Worm (Caenorhabditis elegans) whole organism, young adult: ENCODE data around the gene F52E10.2.
A peak's percentile ranks its signal among the peaks of the same experiment; 100 is the strongest.
"Not testable (repeated sequence)": the region's sequence is repeated elsewhere in the genome, so short reads cannot be mapped to it uniquely, and the experiment has no call there.

ENCODE experiments used
- B0261.1 ChIP-seq: sonication (generic microtip); optimal IDR thresholded peaks from 2 replicates; lab custom pipeline; 2016; ENCODE audit warnings: mild to moderate bottlenecking, missing genetic modification characterization, moderate library complexity, missing compliant biosample characterization
- B0336.3 ChIP-seq: fragments of 200-800 bp; sonication (Bioruptor generic); IDR thresholded peaks from 2 replicates; pipeline ENCODE4 v1.3.6; 2022; ENCODE audit warnings: missing genetic modification characterization, missing compliant biosample characterization
- C06A6.2 ChIP-seq: fragments of 200-800 bp; sonication (Bioruptor generic); conservative IDR thresholded peaks from 2 replicates; pipeline ENCODE4 v1.3.6; 2022; ENCODE audit warnings: missing genetic modification characterization, missing compliant biosample characterization
- F52B5.7 ChIP-seq: sonication (generic microtip); optimal IDR thresholded peaks from 2 replicates; lab custom pipeline; 2016; ENCODE audit warnings: mild to moderate bottlenecking, missing genetic modification characterization, missing compliant biosample characterization
- F57C9.4 ChIP-seq: sonication (generic microtip); optimal IDR thresholded peaks from 2 replicates; lab custom pipeline; 2017; ENCODE audit warnings: mild to moderate bottlenecking, missing genetic modification characterization, missing compliant biosample characterization
- T07F8.4 ChIP-seq: sonication (generic microtip); optimal IDR thresholded peaks from 2 replicates; lab custom pipeline; 2016; ENCODE audit warnings: mild to moderate bottlenecking, missing genetic modification characterization, moderate library complexity, missing compliant biosample characterization
- T26A5.8 ChIP-seq: sonication (generic microtip); optimal IDR thresholded peaks from 2 replicates; lab custom pipeline; 2016; ENCODE audit warnings: missing genetic modification characterization, missing compliant biosample characterization
- atf-7 ChIP-seq: sonication (generic microtip); optimal IDR thresholded peaks from 2 replicates; lab custom pipeline; 2017; ENCODE audit warnings: mild to moderate bottlenecking, missing genetic modification characterization, missing compliant biosample characterization
- athp-1 ChIP-seq: sonication (generic microtip); optimal IDR thresholded peaks from 2 replicates; lab custom pipeline; 2017; ENCODE audit warnings: mild to moderate bottlenecking, missing genetic modification characterization, missing compliant biosample characterization
- attf-5 ChIP-seq: fragments of 200-800 bp; sonication (Bioruptor generic); optimal IDR thresholded peaks from 2 replicates; lab custom pipeline; 2018; ENCODE audit warnings: mild to moderate bottlenecking, missing genetic modification characterization, missing compliant biosample characterization
- bed-1 ChIP-seq: fragments of 200-800 bp; sonication (Bioruptor generic); IDR thresholded peaks from 2 replicates; pipeline ENCODE4 v1.3.6; 2022; ENCODE audit warnings: missing genetic modification reagents, missing genetic modification characterization, missing compliant biosample characterization
- bed-2 ChIP-seq: fragments of 200-800 bp; sonication (Bioruptor generic); IDR thresholded peaks from 2 replicates; pipeline ENCODE4 v1.3.6; 2022; ENCODE audit warnings: missing genetic modification reagents, missing genetic modification characterization, missing compliant biosample characterization
- cebp-1 ChIP-seq, 2 experiments: fragments of 200-800 bp in 1 of 2; sonication (Bioruptor generic) in 1 of 2; sonication (generic microtip) in 1 of 2; IDR thresholded peaks in 1 of 2; optimal IDR thresholded peaks in 1 of 2; 2 replicates each; pipeline versions ENCODE4 v1.3.6 to Lab custom; 2017 to 2022; ENCODE audit warnings: missing compliant biosample characterization in 2 of 2, missing genetic modification characterization in 2 of 2, mild to moderate bottlenecking in 1 of 2, missing genetic modification reagents in 1 of 2, moderate library complexity in 1 of 2
- die-1 ChIP-seq: sonication (generic microtip); optimal IDR thresholded peaks from 2 replicates; lab custom pipeline; 2016; ENCODE audit warnings: missing genotype, mild to moderate bottlenecking, missing genetic modification characterization, missing compliant biosample characterization
- dox-1 ChIP-seq: fragments of 200-800 bp; sonication (Bioruptor generic); IDR thresholded peaks from 2 replicates; pipeline ENCODE4 v1.3.6; 2022; ENCODE audit warnings: missing genetic modification reagents, missing genetic modification characterization, missing compliant biosample characterization
- dpl-1 ChIP-seq: fragments of 150-350 bp; optimal IDR thresholded peaks from 2 replicates; lab custom pipeline; 2014; ENCODE audit warnings: missing biosample characterization, missing genetic modification reagents, missing genetic modification characterization
- hlh-12 ChIP-seq: sonication (generic microtip); optimal IDR thresholded peaks from 2 replicates; lab custom pipeline; 2016; ENCODE audit warnings: missing genetic modification characterization, missing compliant biosample characterization
- hlh-26 ChIP-seq: fragments of 200-800 bp; sonication (Bioruptor generic); conservative IDR thresholded peaks from 2 replicates; pipeline ENCODE4 v1.3.6; 2022; ENCODE audit warnings: missing genetic modification reagents, missing genetic modification characterization, missing compliant biosample characterization
- hmg-1.2 ChIP-seq: fragments of 200-800 bp; sonication (Bioruptor generic); IDR thresholded peaks from 2 replicates; pipeline ENCODE4 v1.3.6; 2022; ENCODE audit warnings: missing genetic modification reagents, missing genetic modification characterization, missing compliant biosample characterization
- hmg-20 ChIP-seq: fragments of 200-800 bp; sonication (Bioruptor generic); IDR thresholded peaks from 2 replicates; pipeline ENCODE4 v1.3.6; 2022; ENCODE audit warnings: missing genetic modification reagents, missing genetic modification characterization, missing compliant biosample characterization
- let-526 ChIP-seq: fragments of 200-800 bp; sonication (Bioruptor generic); IDR thresholded peaks from 2 replicates; pipeline ENCODE4 v1.3.6; 2022; ENCODE audit warnings: missing genetic modification reagents, missing genetic modification characterization, missing compliant biosample characterization
- lin-26 ChIP-seq: fragments of 200-800 bp; sonication (Bioruptor generic); IDR thresholded peaks from 2 replicates; pipeline ENCODE4 v1.3.6; 2022; ENCODE audit warnings: missing genetic modification reagents, missing genetic modification characterization, missing compliant biosample characterization
- lin-35 ChIP-seq, 3 experiments: fragments of 150-350 bp in 2 of 3; sonication (generic microtip) in 1 of 3; optimal IDR thresholded peaks; 2 replicates each; lab custom pipeline; 2014 to 2018; ENCODE audit warnings: missing biosample characterization in 3 of 3, missing genetic modification characterization in 3 of 3, missing genetic modification reagents in 3 of 3
- lin-54 ChIP-seq: fragments of 200-800 bp; sonication (Bioruptor generic); optimal IDR thresholded peaks from 2 replicates; lab custom pipeline; 2018; ENCODE audit warnings: mild to moderate bottlenecking, missing genetic modification characterization, missing compliant biosample characterization
- lsl-1 ChIP-seq: fragments of 200-800 bp; sonication (Bioruptor generic); optimal IDR thresholded peaks from 2 replicates; lab custom pipeline; 2018; ENCODE audit warnings: mild to moderate bottlenecking, missing genetic modification characterization, moderate library complexity, missing compliant biosample characterization
- lsy-27 ChIP-seq: sonication (generic microtip); optimal IDR thresholded peaks from 2 replicates; lab custom pipeline; 2017; ENCODE audit warnings: missing genetic modification characterization, mild to moderate bottlenecking, missing compliant biosample characterization, antibody characterized with exemption, missing genotype, borderline replicate concordance; ENCODE audit not compliant: insufficient read depth
- madf-8 ChIP-seq: fragments of 200-800 bp; sonication (Bioruptor generic); conservative IDR thresholded peaks from 2 replicates; pipeline ENCODE4 v1.3.6; 2022; ENCODE audit warnings: missing genetic modification reagents, missing genetic modification characterization, missing compliant biosample characterization
- mcd-1 ChIP-seq: fragments of 200-800 bp; sonication (Bioruptor generic); IDR thresholded peaks from 2 replicates; pipeline ENCODE4 v1.3.6; 2022; ENCODE audit warnings: missing genetic modification reagents, missing genetic modification characterization, missing compliant biosample characterization
- nfya-2 ChIP-seq: fragments of 200-800 bp; sonication (Bioruptor generic); IDR thresholded peaks from 2 replicates; pipeline ENCODE4 v1.3.6; 2022; ENCODE audit warnings: missing genetic modification reagents, missing genetic modification characterization, missing compliant biosample characterization
- nhr-80 ChIP-seq: sonication (generic microtip); optimal IDR thresholded peaks from 2 replicates; lab custom pipeline; 2016; ENCODE audit warnings: missing genetic modification characterization, missing compliant biosample characterization
- pha-4 ChIP-seq: fragments of 150-350 bp; sonication (generic microtip); optimal IDR thresholded peaks from 2 replicates; lab custom pipeline; 2014; ENCODE audit warnings: missing biosample characterization, missing genetic modification reagents, missing genetic modification characterization
- rcor-1 ChIP-seq: fragments of 200-800 bp; sonication (Bioruptor generic); IDR thresholded peaks from 2 replicates; pipeline ENCODE4 v1.3.6; 2022; ENCODE audit warnings: missing genetic modification reagents, missing genetic modification characterization, missing compliant biosample characterization
- rpc-1 ChIP-seq, 2 experiments: fragments of 150-350 bp in 1 of 2; sonication (generic microtip) in 1 of 2; optimal IDR thresholded peaks; 2 replicates each; lab custom pipeline; 2014 to 2018; ENCODE audit warnings: missing biosample characterization in 1 of 2, missing genetic modification characterization in 1 of 2, missing genetic modification reagents in 1 of 2, missing genotype in 1 of 2
- snpc-1.3 ChIP-seq: sonication (generic microtip); optimal IDR thresholded peaks from 2 replicates; lab custom pipeline; 2017; ENCODE audit warnings: missing genetic modification characterization, mild to moderate bottlenecking, missing compliant biosample characterization, antibody characterized with exemption, moderate library complexity, missing genotype, missing genetic modification reagents; ENCODE audit not compliant: insufficient read depth
- snpc-3.4 ChIP-seq: sonication (generic microtip); optimal IDR thresholded peaks from 2 replicates; lab custom pipeline; 2017; ENCODE audit warnings: missing genetic modification characterization, mild to moderate bottlenecking, missing compliant biosample characterization, antibody characterized with exemption, moderate library complexity, missing genotype, missing genetic modification reagents
- snpc-4 ChIP-seq, 5 experiments: fragments of 150-350 bp in 1 of 5; sonication (generic microtip) in 4 of 5; optimal IDR thresholded peaks; 2 replicates each; lab custom pipeline; 2014 to 2018; ENCODE audit warnings: missing genetic modification characterization in 5 of 5, missing biosample characterization in 3 of 5, antibody characterized with exemption in 2 of 5, mild to moderate bottlenecking in 2 of 5, missing compliant biosample characterization in 2 of 5, missing genotype in 2 of 5, moderate library complexity in 2 of 5, missing genetic modification reagents in 1 of 5
- somi-1 ChIP-seq: fragments of 200-800 bp; sonication (Bioruptor generic); optimal IDR thresholded peaks from 2 replicates; lab custom pipeline; 2018; ENCODE audit warnings: mild to moderate bottlenecking, missing genetic modification characterization, missing compliant biosample characterization
- tbp1 ChIP-seq: fragments of 200-800 bp; sonication (Bioruptor generic); optimal IDR thresholded peaks from 2 replicates; lab custom pipeline; 2018; ENCODE audit warnings: mild to moderate bottlenecking, missing genetic modification characterization, missing compliant biosample characterization
- tbx-9 ChIP-seq: sonication (generic microtip); optimal IDR thresholded peaks from 2 replicates; lab custom pipeline; 2016; ENCODE audit warnings: borderline replicate concordance, missing genetic modification characterization, inconsistent platforms, missing compliant biosample characterization
- unc-62 ChIP-seq: fragments of 150-350 bp; optimal IDR thresholded peaks from 2 replicates; lab custom pipeline; 2014; ENCODE audit warnings: missing biosample characterization, missing genetic modification reagents, missing genetic modification characterization
- zfh-2 ChIP-seq: fragments of 200-800 bp; sonication (Bioruptor generic); conservative IDR thresholded peaks from 2 replicates; pipeline ENCODE4 v1.3.6; 2022; ENCODE audit warnings: missing genetic modification reagents, missing genetic modification characterization, missing compliant biosample characterization

Gene F52E10.2

DNA sequence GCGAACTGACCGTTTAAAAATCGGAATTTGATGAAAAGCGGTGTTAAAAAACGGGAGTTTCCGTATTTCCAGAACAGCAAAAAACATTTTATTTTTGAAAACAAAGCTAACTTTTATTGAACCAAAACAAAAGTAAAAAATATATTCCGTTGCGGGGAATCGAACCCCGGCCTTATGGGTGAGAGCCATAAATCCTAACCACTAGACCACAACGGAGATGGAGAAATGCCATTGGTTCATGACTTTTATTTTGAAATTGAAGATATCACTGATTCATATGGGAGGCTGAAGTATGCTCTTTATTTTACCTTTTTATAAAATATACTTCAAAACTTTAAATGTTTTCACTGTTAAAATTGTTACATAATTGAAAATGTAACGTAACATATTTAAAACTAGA, 2.1 kb upstream of the F52E10.2 start (continued):
- TF ChIP-seq snpc-3.4 (tag; lab: Kevin White, UChicago) (peak; percentile 28), bed-1 (GFP tag; lab: Robert Waterston, UW) (no peak), unc-62 (no peak), die-1 (tag; lab: Kevin White, UChicago) (peak; percentile 2), B0261.1 (tag; lab: Kevin White, UChicago) (peak; percentile 66), tbp1 (GFP tag; lab: Kevin White, UChicago) (peak; percentile 84), snpc-4 (GFP tag; optimal IDR thresholded peaks at IDR 0.05; lab: Kevin White, UChicago) (peak; percentile 22), snpc-4 (tag; optimal IDR thresholded peaks at IDR 0.05; lab: Kevin White, UChicago) (no peak), hmg-20 (GFP tag; lab: Robert Waterston, UW) (no peak)

DNA sequence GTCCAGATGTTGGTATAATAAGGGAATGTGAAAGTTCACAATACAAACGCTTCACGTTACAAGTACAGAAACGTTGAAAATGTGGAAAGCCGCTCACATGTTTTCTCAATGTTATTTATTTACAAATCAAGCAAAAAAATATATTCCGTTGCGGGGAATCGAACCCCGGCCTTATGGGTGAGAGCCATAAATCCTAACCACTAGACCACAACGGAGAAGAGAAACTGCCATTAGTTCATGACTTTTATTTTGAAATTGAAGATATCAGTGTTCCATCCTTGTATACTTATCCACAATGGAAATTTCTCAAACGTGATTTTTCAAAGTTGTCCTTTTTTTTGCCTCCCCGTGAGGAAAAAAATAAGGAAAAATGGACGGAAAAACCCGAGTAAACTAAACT, 1.2 kb upstream of the F52E10.2 start:
- TF ChIP-seq lin-26 (GFP tag; lab: Robert Waterston, UW): 0 out of 2 replicates have a peak, but pooled peaks have one; percentile 46
- peak; percentile 27; the same call in 1 of the 2 replicates for TF ChIP-seq hmg-1.2 (GFP tag; lab: Robert Waterston, UW)
- not testable (repeated sequence) for TF ChIP-seq rpc-1 (optimal IDR thresholded peaks at IDR 0.05; lab: Kevin White, UChicago)
- TF ChIP-seq rpc-1 (tag; optimal IDR thresholded peaks at IDR 0.05; lab: Kevin White, UChicago): peak; percentile 15

DNA sequence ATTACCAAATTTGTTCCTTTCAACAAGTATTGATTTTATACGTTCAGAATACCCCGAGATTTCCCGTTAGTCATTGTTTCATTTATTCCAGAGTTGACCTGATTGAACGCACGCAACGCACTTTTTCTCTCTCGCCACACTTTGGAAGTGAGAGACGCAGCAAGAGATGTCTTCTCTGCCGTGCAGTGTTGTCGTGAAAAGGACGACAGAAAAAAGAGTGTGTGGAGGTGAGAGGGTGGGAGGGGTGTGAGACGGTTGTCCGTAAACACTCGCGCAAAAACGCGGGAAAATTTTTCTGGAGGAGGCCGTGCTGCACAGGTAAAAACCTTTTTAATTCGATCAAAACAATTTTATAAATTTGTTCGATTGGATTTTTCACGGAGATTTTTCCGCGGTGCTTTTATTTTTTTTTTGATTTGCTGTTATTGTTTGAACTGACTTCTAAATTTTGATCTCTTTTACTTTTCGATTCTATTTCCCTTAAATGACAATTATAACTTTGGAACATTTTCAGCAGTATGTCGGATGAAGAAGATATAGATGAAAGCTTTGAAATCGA, 7.7 kb downstream of the F52E10.2 start, which contains the start of gene sdc-1:
Gene sdc-1, plus strand, starts transcription at position 509 of the 559 bp plus-strand sequence.
- TF ChIP-seq T26A5.8: no peak
- TF ChIP-seq tbx-9: no peak
- TF ChIP-seq F52B5.7: no peak
- TF ChIP-seq T07F8.4 (tag; lab: Kevin White, UChicago): no peak
- 0 out of 2 replicates have a peak, but pooled peaks have one; percentile 20 for TF ChIP-seq B0336.3 (GFP tag; lab: Robert Waterston, UW)
- 0 out of 2 replicates have a peak, but pooled peaks have one; percentile 13 for TF ChIP-seq bed-2
- TF ChIP-seq somi-1 (GFP tag; lab: Kevin White, UChicago): no peak
- TF ChIP-seq B0261.1 (tag; lab: Kevin White, UChicago): peak; percentile 6
- TF ChIP-seq rcor-1 (GFP tag; lab: Robert Waterston, UW): no peak
- TF ChIP-seq mcd-1 (GFP tag; lab: Robert Waterston, UW): no peak; the same call in 1 of the 2 replicates
- no peak for TF ChIP-seq F57C9.4 (tag; lab: Kevin White, UChicago)
- no peak for TF ChIP-seq lsl-1 (GFP tag; lab: Kevin White, UChicago)
- TF ChIP-seq let-526: no peak
- peak; percentile 54; the same call in 1 of the 2 replicates for TF ChIP-seq zfh-2 (GFP tag; lab: Robert Waterston, UW)
- TF ChIP-seq lin-35 (GFP tag; optimal IDR thresholded peaks at IDR 0.05; lab: Kevin White, UChicago): no peak
- peak; percentile 30 for TF ChIP-seq lin-54
- no peak for TF ChIP-seq hlh-12 (tag; lab: Kevin White, UChicago)
- TF ChIP-seq dpl-1 (GFP tag; lab: Kevin White, UChicago): no peak
- no peak for TF ChIP-seq cebp-1 (GFP tag; IDR thresholded peaks at IDR 0.05; lab: Robert Waterston, UW)
- peak; percentile 52 for TF ChIP-seq cebp-1 (tag; optimal IDR thresholded peaks at IDR 0.05; lab: Kevin White, UChicago)
- no peak for TF ChIP-seq atf-7 (tag; lab: Kevin White, UChicago)
- peak; percentile 22 for TF ChIP-seq snpc-1.3 (tag; lab: Kevin White, UChicago)
- TF ChIP-seq lsy-27 (tag; lab: Kevin White, UChicago): no peak
- TF ChIP-seq C06A6.2 (GFP tag; lab: Robert Waterston, UW): no peak
- TF ChIP-seq hmg-1.2 (GFP tag; lab: Robert Waterston, UW): peak; percentile 87
- TF ChIP-seq madf-8 (GFP tag; lab: Robert Waterston, UW): 0 out of 2 replicates have a peak, but pooled peaks have one; percentile 5
- no peak for TF ChIP-seq nfya-2 (GFP tag; lab: Robert Waterston, UW)
- peak; percentile 66 for TF ChIP-seq dox-1
- TF ChIP-seq hlh-26 (GFP tag; lab: Robert Waterston, UW): no peak
- TF ChIP-seq snpc-4 (GFP tag; optimal IDR thresholded peaks at IDR 0.05; lab: Kevin White, UChicago): no peak
- peak in 1 of 4 experiments; percentile 32 for TF ChIP-seq snpc-4 (tag; optimal IDR thresholded peaks at IDR 0.05; lab: Kevin White, UChicago)
- TF ChIP-seq pha-4 (tag; lab: Kevin White, UChicago): no peak
- TF ChIP-seq athp-1: no peak
- TF ChIP-seq nhr-80 (tag; lab: Kevin White, UChicago): peak; percentile 45
- TF ChIP-seq attf-5 (GFP tag; lab: Kevin White, UChicago): peak; percentile 36
- peak; percentile 19 for TF ChIP-seq tbp1 (GFP tag; lab: Kevin White, UChicago)
